Worm (Caenorhabditis elegans) whole organism, mixed stage, embryonic: Measurements from ENCODE around the gene bcf-1.

Source experiments
- blmp-1 ChIP-seq: fragments of 150-350 bp; optimal IDR thresholded peaks from 2 replicates; lab custom pipeline; 2014; ENCODE audit warnings: missing biosample characterization, missing genetic modification characterization
- ceh-39 ChIP-seq: fragments of 150-350 bp; optimal IDR thresholded peaks from 2 replicates; lab custom pipeline; 2014; ENCODE audit warnings: missing biosample characterization, missing genetic modification characterization
- elt-1 ChIP-seq: sonication (generic microtip); optimal IDR thresholded peaks from 2 replicates; lab custom pipeline; 2017; ENCODE audit warnings: missing genetic modification characterization, mild to moderate bottlenecking, missing compliant biosample characterization, antibody characterized with exemption, moderate library complexity, borderline replicate concordance; ENCODE audit not compliant: insufficient read depth
- lin-13 ChIP-seq: fragments of 150-350 bp; optimal IDR thresholded peaks from 2 replicates; lab custom pipeline; 2014; ENCODE audit warnings: missing biosample characterization, missing genetic modification characterization
- lsy-2 ChIP-seq: fragments of 150-350 bp; optimal IDR thresholded peaks from 2 replicates; lab custom pipeline; 2014; ENCODE audit warnings: missing biosample characterization, missing genetic modification characterization
- mab-5 ChIP-seq: fragments of 150-350 bp; optimal IDR thresholded peaks from 2 replicates; lab custom pipeline; 2014; ENCODE audit warnings: missing biosample characterization, missing genetic modification characterization
- mep-1 ChIP-seq: fragments of 150-350 bp; optimal IDR thresholded peaks from 2 replicates; lab custom pipeline; 2017; ENCODE audit warnings: missing biosample characterization, missing genetic modification reagents, missing genetic modification characterization, inconsistent platforms
- nhr-12 ChIP-seq: fragments of 150-350 bp; optimal IDR thresholded peaks from 2 replicates; lab custom pipeline; 2014; ENCODE audit warnings: missing biosample characterization, missing genetic modification characterization
- nhr-28 ChIP-seq: fragments of 150-350 bp; optimal IDR thresholded peaks from 2 replicates; lab custom pipeline; 2014; ENCODE audit warnings: missing biosample characterization, missing genetic modification characterization
- nhr-76 ChIP-seq: sonication (generic microtip); optimal IDR thresholded peaks from 2 replicates; lab custom pipeline; 2017; ENCODE audit warnings: missing biosample characterization, missing genetic modification characterization
- sem-2 ChIP-seq: fragments of 200-800 bp; sonication (Bioruptor generic); optimal IDR thresholded peaks from 2 replicates; lab custom pipeline; 2018; ENCODE audit warnings: mild to moderate bottlenecking, missing genetic modification characterization, missing compliant biosample characterization
- snpc-4 ChIP-seq: fragments of 150-350 bp; optimal IDR thresholded peaks from 2 replicates; lab custom pipeline; 2014; ENCODE audit warnings: missing biosample characterization, missing genetic modification characterization
- unc-120 ChIP-seq: sonication (generic microtip); optimal IDR thresholded peaks from 2 replicates; lab custom pipeline; 2017; ENCODE audit warnings: missing genetic modification characterization, missing compliant biosample characterization; ENCODE audit not compliant: poor library complexity, severe bottlenecking
- unc-62 ChIP-seq: fragments of 150-350 bp; optimal IDR thresholded peaks from 2 replicates; lab custom pipeline; 2014; ENCODE audit warnings: missing biosample characterization, missing genetic modification reagents, missing genetic modification characterization

DNA sequence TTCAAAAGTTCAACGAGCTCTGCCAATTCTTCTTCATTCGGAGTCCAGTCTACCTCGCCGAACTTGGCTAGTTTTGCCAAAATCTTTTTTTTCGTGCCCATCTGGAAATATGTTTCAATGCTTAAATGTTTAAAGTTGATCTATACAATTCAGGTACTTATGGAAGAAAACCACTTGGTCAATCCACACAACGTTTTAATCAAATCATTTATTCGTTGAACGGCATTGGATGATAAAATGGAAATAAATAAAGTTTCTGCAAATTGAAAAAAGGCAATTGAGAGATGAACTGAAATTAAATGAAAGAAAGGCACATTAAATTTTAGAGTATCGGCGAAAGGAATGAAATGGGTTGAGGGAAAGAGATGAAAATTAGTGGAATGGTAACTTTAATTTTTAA is 15.5 kb upstream of the bcf-1 start, which contains the start of gene urb-1:
- no peak for TF ChIP-seq snpc-4
- TF ChIP-seq nhr-12 (tag; lab: Kevin White, UChicago) = no peak
- no peak for TF ChIP-seq sem-2 (GFP tag; lab: Kevin White, UChicago)
- TF ChIP-seq unc-62 (GFP tag; lab: Kevin White, UChicago) = no peak
- TF ChIP-seq lsy-2 (tag; lab: Kevin White, UChicago) = no peak
- TF ChIP-seq ceh-39 (tag; lab: Kevin White, UChicago) = no peak
- no peak for TF ChIP-seq blmp-1 (tag; lab: Kevin White, UChicago)
- no peak for TF ChIP-seq unc-120 (tag; lab: Kevin White, UChicago)
- no peak for TF ChIP-seq nhr-28
- no peak for TF ChIP-seq mep-1
- TF ChIP-seq elt-1 (tag; lab: Kevin White, UChicago) = no peak
- TF ChIP-seq lin-13 (tag; lab: Kevin White, UChicago) = no peak
- TF ChIP-seq nhr-76 (tag; lab: Kevin White, UChicago) = no peak
- TF ChIP-seq mab-5 (tag; lab: Kevin White, UChicago) = no peak
